Worm (Caenorhabditis elegans): ENCODE results near the gene pkc-2.

The pkc-2 gene

ce11 chrX:9347380-9347979 is 17.1 kb upstream of the pkc-2 start, which contains the start of gene oga-1 (continued):
- TF ChIP-seq K11D2.4 (GFP tag; IDR thresholded peaks at IDR 0.05) = peak; percentile 58; the same call in 1 of the 2 replicates
- TF ChIP-seq let-607 (tag; optimal IDR thresholded peaks at IDR 0.05) = peak in 1 of 2 experiments; percentile 17
- TF ChIP-seq rpc-1 (optimal IDR thresholded peaks at IDR 0.05) = peak; percentile 19
- no peak for TF ChIP-seq rpc-1 (tag; optimal IDR thresholded peaks at IDR 0.05)
- peak; percentile 57; the same call in 1 of the 2 replicates for TF ChIP-seq Y67H2A.10 (GFP tag; conservative IDR thresholded peaks at IDR 0.05)
- TF ChIP-seq lag-1 (GFP tag; IDR thresholded peaks at IDR 0.05) = no peak
- TF ChIP-seq ekl-4 (GFP tag; IDR thresholded peaks at IDR 0.05) = peak; percentile 63
- no peak for TF ChIP-seq nhr-90 (tag; optimal IDR thresholded peaks at IDR 0.05)
- peak; percentile 82 for TF ChIP-seq hmg-1.2 (GFP tag; IDR thresholded peaks at IDR 0.05)
- 0 out of 2 replicates have a peak, but pooled peaks have one; percentile 11 for TF ChIP-seq rcor-1 (GFP tag; IDR thresholded peaks at IDR 0.05)
- peak; percentile 86 for TF ChIP-seq hsf-1 (GFP tag; IDR thresholded peaks at IDR 0.05)
- TF ChIP-seq somi-1 (GFP tag; optimal IDR thresholded peaks at IDR 0.05) = peak; percentile 68
- TF ChIP-seq nfya-1 (tag; optimal IDR thresholded peaks at IDR 0.05; ENCODE audit: borderline replicate concordance, insufficient read depth) = no peak
- no peak for TF ChIP-seq hrde-1 (tag; optimal IDR thresholded peaks at IDR 0.05; ENCODE audit: borderline replicate concordance)
- TF ChIP-seq madf-8 (GFP tag; conservative IDR thresholded peaks at IDR 0.05) = no peak
- TF ChIP-seq mcd-1 (GFP tag; IDR thresholded peaks at IDR 0.05) = no peak
- peak; percentile 48 for TF ChIP-seq ets-4 (GFP tag; optimal IDR thresholded peaks at IDR 0.05)

ce11 chrX:9349844-9350556 is 14.6 kb upstream of the pkc-2 start, which contains the start of gene flp-20:
TSS of gene flp-20 (minus strand) at chrX:9349894.
- no peak for TF ChIP-seq sea-2 (GFP tag; IDR thresholded peaks at IDR 0.05)
- no peak for TF ChIP-seq C17E4.6 (GFP tag; IDR thresholded peaks at IDR 0.05)
- TF ChIP-seq die-1 (tag; optimal IDR thresholded peaks at IDR 0.05) = no peak
- no peak for TF ChIP-seq nhr-120 (GFP tag; IDR thresholded peaks at IDR 0.05)
- TF ChIP-seq ceh-91 (GFP tag; IDR thresholded peaks at IDR 0.05) = no peak
- TF ChIP-seq pha-4 (tag; optimal IDR thresholded peaks at IDR 0.05) = no peak
- TF ChIP-seq ceh-100 (GFP tag; IDR thresholded peaks at IDR 0.05) = no peak
- TF ChIP-seq mes-4 (tag; optimal IDR thresholded peaks at IDR 0.05) = no peak
- TF ChIP-seq hmg-20 (GFP tag; IDR thresholded peaks at IDR 0.05) = no peak
- no peak for TF ChIP-seq F22D6.2 (tag; optimal IDR thresholded peaks at IDR 0.05)
- no peak for TF ChIP-seq xnd-1 (tag; optimal IDR thresholded peaks at IDR 0.05)
- no peak for TF ChIP-seq sptf-2 (GFP tag; optimal IDR thresholded peaks at IDR 0.05)
- no peak for TF ChIP-seq pbrm-1 (GFP tag; IDR thresholded peaks at IDR 0.05)
- no peak for TF ChIP-seq chd-7 (tag; optimal IDR thresholded peaks at IDR 0.05)
- no peak for TF ChIP-seq tbx-9 (tag; optimal IDR thresholded peaks at IDR 0.05; ENCODE audit: borderline replicate concordance)
- no peak for TF ChIP-seq F49E8.2 (tag; optimal IDR thresholded peaks at IDR 0.05; ENCODE audit: insufficient read depth)
- TF ChIP-seq madf-10 (tag; optimal IDR thresholded peaks at IDR 0.05) = no peak
- TF ChIP-seq let-607 (tag; optimal IDR thresholded peaks at IDR 0.05) = no peak
- TF ChIP-seq ztf-25 (GFP tag; IDR thresholded peaks at IDR 0.05) = no peak
- no peak for TF ChIP-seq ceh-58 (GFP tag; IDR thresholded peaks at IDR 0.05)
